Fruit fly (Drosophila melanogaster) whole organism, embryonic: ENCODE data around the gene CSN6.
A peak's percentile ranks its signal among the peaks of the same experiment; 100 is the strongest.

Source experiments
- Aef1 ChIP-seq: fragments of 200-800 bp; sonication (Bioruptor generic); IDR thresholded peaks from 3 replicates; pipeline ENCODE4 v1.3.6; 2022; ENCODE audit warnings: missing biosample characterization, missing genetic modification characterization
- CG1024 ChIP-seq: fragments of 200-800 bp; sonication (Bioruptor generic); IDR thresholded peaks from 2 replicates; pipeline ENCODE4 v1.3.6; 2022; ENCODE audit warnings: missing biosample characterization, missing genetic modification characterization
- CG12104 ChIP-seq: fragments of 200-800 bp; sonication (Bioruptor generic); optimal IDR thresholded peaks from 3 replicates; lab custom pipeline; 2016; ENCODE audit warnings: missing biosample characterization, missing genetic modification characterization
- CG12744 ChIP-seq: fragments of 200-800 bp; sonication (Bioruptor generic); optimal IDR thresholded peaks from 2 replicates; lab custom pipeline; 2016; ENCODE audit warnings: missing biosample characterization, missing genetic modification characterization
- CG12942 ChIP-seq: fragments of 200-800 bp; sonication (Bioruptor generic); optimal IDR thresholded peaks from 3 replicates; lab custom pipeline; 2016; ENCODE audit warnings: missing biosample characterization, missing genetic modification characterization
- CG13287 ChIP-seq: fragments of 200-800 bp; sonication (Bioruptor generic); IDR thresholded peaks from 2 replicates; pipeline ENCODE4 v1.3.6; 2022; ENCODE audit warnings: missing biosample characterization, missing genetic modification characterization; ENCODE audit not compliant: partially characterized antibody
- CG17802 ChIP-seq: fragments of 200-800 bp; sonication (Bioruptor generic); optimal IDR thresholded peaks from 2 replicates; lab custom pipeline; 2018; ENCODE audit warnings: missing biosample characterization, mild to moderate bottlenecking, missing genetic modification characterization, moderate library complexity
- CG2875 ChIP-seq: fragments of 200-800 bp; sonication (Bioruptor generic); optimal IDR thresholded peaks from 2 replicates; lab custom pipeline; 2017; ENCODE audit warnings: missing biosample characterization, mild to moderate bottlenecking, missing genetic modification characterization, missing genetic modification reagents
- CG30020 ChIP-seq: fragments of 200-800 bp; optimal IDR thresholded peaks from 2 replicates; lab custom pipeline; 2019; ENCODE audit warnings: missing biosample characterization, mild to moderate bottlenecking, missing genetic modification characterization, moderate library complexity
- CG31224 ChIP-seq: fragments of 200-800 bp; sonication (Bioruptor generic); IDR thresholded peaks from 2 replicates; pipeline ENCODE4 v1.3.6; 2022; ENCODE audit warnings: missing biosample characterization, missing genetic modification characterization
- CG32532 ChIP-seq: fragments of 200-800 bp; sonication (Bioruptor generic); IDR thresholded peaks from 2 replicates; pipeline ENCODE4 v1.3.6; 2022; ENCODE audit warnings: missing biosample characterization, missing genetic modification characterization
- CG32772 ChIP-seq: fragments of 200-800 bp; sonication (Bioruptor generic); IDR thresholded peaks from 2 replicates; pipeline ENCODE4 v1.3.6; 2022; ENCODE audit warnings: missing biosample characterization, missing genetic modification characterization
- CG4328 ChIP-seq: fragments of 200-800 bp; sonication (Bioruptor generic); optimal IDR thresholded peaks from 3 replicates; lab custom pipeline; 2017; ENCODE audit warnings: missing biosample characterization, missing genetic modification reagents, missing genetic modification characterization
- CG4617 ChIP-seq: fragments of 200-800 bp; sonication (Bioruptor generic); optimal IDR thresholded peaks from 3 replicates; lab custom pipeline; 2016; ENCODE audit warnings: missing biosample characterization, missing genetic modification characterization, borderline replicate concordance
- CG4820 ChIP-seq: fragments of 200-800 bp; sonication (Bioruptor generic); optimal IDR thresholded peaks from 3 replicates; lab custom pipeline; 2016; ENCODE audit warnings: missing biosample characterization, missing genetic modification characterization
- CG6791 ChIP-seq: fragments of 200-800 bp; sonication (Bioruptor generic); IDR thresholded peaks from 3 replicates; pipeline ENCODE4 v1.3.6; 2022; ENCODE audit warnings: missing biosample characterization, missing genetic modification characterization; ENCODE audit not compliant: partially characterized antibody
- CG6813 ChIP-seq: fragments of 200-800 bp; sonication (Bioruptor generic); optimal IDR thresholded peaks from 2 replicates; lab custom pipeline; 2017; ENCODE audit warnings: missing biosample characterization, missing genetic modification characterization, mild to moderate bottlenecking, moderate library complexity, missing genetic modification reagents
- CG6854 ChIP-seq: fragments of 200-800 bp; sonication (Bioruptor generic); optimal IDR thresholded peaks from 3 replicates; lab custom pipeline; 2017; ENCODE audit warnings: missing biosample characterization, mild to moderate bottlenecking, missing genetic modification characterization
- CG7357 ChIP-seq: fragments of 200-800 bp; sonication (Bioruptor generic); IDR thresholded peaks from 3 replicates; pipeline ENCODE4 v1.3.6; 2022; ENCODE audit warnings: missing biosample characterization, missing genetic modification characterization
- Doc3 ChIP-seq: fragments of 200-800 bp; sonication (Bioruptor generic); IDR thresholded peaks from 3 replicates; pipeline ENCODE4 v1.3.6; 2022; ENCODE audit warnings: missing biosample characterization, missing genetic modification characterization; ENCODE audit not compliant: partially characterized antibody
- Dref ChIP-seq: fragments of 200-800 bp; sonication (Bioruptor generic); IDR thresholded peaks from 2 replicates; pipeline ENCODE4 v1.3.6; 2022; ENCODE audit warnings: missing biosample characterization, missing genetic modification characterization
- Ets65A ChIP-seq: fragments of 200-800 bp; sonication (Bioruptor generic); peaks from one replicate; lab custom pipeline; 2016; ENCODE audit warnings: missing biosample characterization, missing genetic modification characterization
- Fer3 ChIP-seq: fragments of 200-800 bp; sonication (Bioruptor generic); optimal IDR thresholded peaks from 2 replicates; lab custom pipeline; 2018; ENCODE audit warnings: missing biosample characterization, mild to moderate bottlenecking, missing genetic modification characterization, moderate library complexity
- Gug ChIP-seq: fragments of 200-800 bp; sonication (Bioruptor generic); IDR thresholded peaks from 4 replicates; pipeline ENCODE4 v1.3.6; 2022; ENCODE audit warnings: missing biosample characterization, missing genetic modification characterization
- Hsf ChIP-seq: fragments of 200-800 bp; sonication (Bioruptor generic); optimal IDR thresholded peaks from 3 replicates; lab custom pipeline; 2016; ENCODE audit warnings: missing biosample characterization, missing genetic modification characterization
- Jarid2 ChIP-seq: fragments of 200-800 bp; sonication (Bioruptor generic); optimal IDR thresholded peaks from 3 replicates; lab custom pipeline; 2017; ENCODE audit warnings: mild to moderate bottlenecking, missing biosample characterization, missing genetic modification reagents, missing genetic modification characterization
- Kr ChIP-seq: fragments of 200-800 bp; sonication (Bioruptor generic); optimal IDR thresholded peaks from 2 replicates; lab custom pipeline; 2017; ENCODE audit warnings: missing biosample characterization, mild to moderate bottlenecking, missing genetic modification characterization
- Sry-δ ChIP-seq: fragments of 200-800 bp; sonication (Bioruptor generic); optimal IDR thresholded peaks from 2 replicates; lab custom pipeline; 2016; ENCODE audit warnings: missing biosample characterization, missing genetic modification characterization
- Vsx1 ChIP-seq: fragments of 200-800 bp; sonication (Bioruptor generic); optimal IDR thresholded peaks from 2 replicates; lab custom pipeline; 2017; ENCODE audit warnings: missing biosample characterization, mild to moderate bottlenecking, missing genetic modification characterization, missing genetic modification reagents
- bab2 ChIP-seq: fragments of 200-800 bp; sonication (Bioruptor generic); optimal IDR thresholded peaks from 2 replicates; lab custom pipeline; 2016; ENCODE audit warnings: missing biosample characterization, missing genetic modification characterization
- bbx ChIP-seq: fragments of 200-800 bp; sonication (Bioruptor generic); IDR thresholded peaks from 2 replicates; pipeline ENCODE4 v1.3.6; 2022; ENCODE audit warnings: missing biosample characterization, missing genetic modification characterization; ENCODE audit not compliant: partially characterized antibody
- bigmax ChIP-seq: fragments of 200-800 bp; sonication (Bioruptor generic); optimal IDR thresholded peaks from 2 replicates; lab custom pipeline; 2018; ENCODE audit warnings: missing biosample characterization, mild to moderate bottlenecking, missing genetic modification characterization
- bowl ChIP-seq: fragments of 200-800 bp; sonication (Bioruptor generic); IDR thresholded peaks from 2 replicates; pipeline ENCODE4 v1.3.6; 2022; ENCODE audit warnings: missing biosample characterization, missing genetic modification characterization
- cas ChIP-seq: fragments of 200-800 bp; sonication (Bioruptor generic); IDR thresholded peaks from 2 replicates; pipeline ENCODE4 v1.3.6; 2022; ENCODE audit warnings: missing biosample characterization, missing genetic modification characterization
- crc ChIP-seq: fragments of 200-800 bp; sonication (Bioruptor generic); optimal IDR thresholded peaks from 2 replicates; lab custom pipeline; 2016; ENCODE audit warnings: missing biosample characterization, missing genetic modification characterization
- disco-r ChIP-seq: fragments of 200-800 bp; sonication (Bioruptor generic); optimal IDR thresholded peaks from 2 replicates; lab custom pipeline; 2016; ENCODE audit warnings: missing biosample characterization, missing genetic modification characterization
- gfzf ChIP-seq: fragments of 200-800 bp; sonication (Bioruptor generic); optimal IDR thresholded peaks from 2 replicates; lab custom pipeline; 2016; ENCODE audit warnings: missing biosample characterization, mild to moderate bottlenecking, missing genetic modification characterization, moderate library complexity
- inv ChIP-seq: fragments of 200-800 bp; sonication (Bioruptor generic); IDR thresholded peaks from 2 replicates; pipeline ENCODE4 v1.3.6; 2022; ENCODE audit warnings: missing biosample characterization, missing genetic modification characterization; ENCODE audit not compliant: partially characterized antibody
- lilli ChIP-seq: fragments of 200-800 bp; sonication (Bioruptor generic); optimal IDR thresholded peaks from 3 replicates; lab custom pipeline; 2016; ENCODE audit warnings: missing biosample characterization, missing genetic modification characterization
- nmo ChIP-seq: fragments of 200-800 bp; sonication (Bioruptor generic); optimal IDR thresholded peaks from 2 replicates; lab custom pipeline; 2018; ENCODE audit warnings: missing biosample characterization, mild to moderate bottlenecking, missing genetic modification characterization, moderate library complexity
- pb ChIP-seq: fragments of 200-800 bp; sonication (Bioruptor generic); optimal IDR thresholded peaks from 3 replicates; lab custom pipeline; 2016; ENCODE audit warnings: missing biosample characterization, missing genetic modification characterization
- pita ChIP-seq: fragments of 200-800 bp; sonication (Bioruptor generic); optimal IDR thresholded peaks from 2 replicates; lab custom pipeline; 2017; ENCODE audit warnings: missing biosample characterization, mild to moderate bottlenecking, missing genetic modification characterization
- repo ChIP-seq: fragments of 200-800 bp; sonication (Bioruptor generic); optimal IDR thresholded peaks from 2 replicates; lab custom pipeline; 2016; ENCODE audit warnings: missing biosample characterization, missing genetic modification characterization
- rib ChIP-seq: fragments of 200-800 bp; sonication (Bioruptor generic); IDR thresholded peaks from 2 replicates; pipeline ENCODE4 v1.3.6; 2022; ENCODE audit warnings: missing biosample characterization, missing genetic modification characterization
- row ChIP-seq: fragments of 200-800 bp; sonication (Bioruptor generic); IDR thresholded peaks from 3 replicates; pipeline ENCODE4 v1.3.6; 2022; ENCODE audit warnings: missing biosample characterization, missing genetic modification characterization
- sens ChIP-seq: fragments of 200-800 bp; sonication (Bioruptor generic); peaks from one replicate; lab custom pipeline; 2016; ENCODE audit warnings: missing biosample characterization, missing genetic modification characterization
- slou ChIP-seq: fragments of 200-800 bp; sonication (Bioruptor generic); optimal IDR thresholded peaks from 3 replicates; lab custom pipeline; 2016; ENCODE audit warnings: missing biosample characterization, missing genetic modification characterization
- slp2 ChIP-seq: fragments of 200-800 bp; sonication (Bioruptor generic); optimal IDR thresholded peaks from 2 replicates; lab custom pipeline; 2016; ENCODE audit warnings: missing biosample characterization, missing genetic modification characterization
- tgo ChIP-seq: fragments of 200-800 bp; sonication (Bioruptor generic); IDR thresholded peaks from 3 replicates; pipeline ENCODE4 v1.3.6; 2022; ENCODE audit warnings: missing biosample characterization, missing genetic modification characterization
- unpg ChIP-seq: fragments of 200-800 bp; sonication (Bioruptor generic); optimal IDR thresholded peaks from 3 replicates; lab custom pipeline; 2018; ENCODE audit warnings: missing biosample characterization, mild to moderate bottlenecking, missing genetic modification characterization, moderate library complexity
- vfl ChIP-seq: fragments of 200-800 bp; sonication (Bioruptor generic); optimal IDR thresholded peaks from 2 replicates; lab custom pipeline; 2016; ENCODE audit warnings: missing biosample characterization, missing genetic modification characterization
- wek ChIP-seq: fragments of 200-800 bp; sonication (Bioruptor generic); optimal IDR thresholded peaks from 3 replicates; lab custom pipeline; 2018; ENCODE audit warnings: missing biosample characterization, mild to moderate bottlenecking, missing genetic modification characterization, moderate library complexity
- yki ChIP-seq: fragments of >200 bp; optimal IDR thresholded peaks from 3 replicates; lab custom pipeline; 2018

Gene CSN6

DNA sequence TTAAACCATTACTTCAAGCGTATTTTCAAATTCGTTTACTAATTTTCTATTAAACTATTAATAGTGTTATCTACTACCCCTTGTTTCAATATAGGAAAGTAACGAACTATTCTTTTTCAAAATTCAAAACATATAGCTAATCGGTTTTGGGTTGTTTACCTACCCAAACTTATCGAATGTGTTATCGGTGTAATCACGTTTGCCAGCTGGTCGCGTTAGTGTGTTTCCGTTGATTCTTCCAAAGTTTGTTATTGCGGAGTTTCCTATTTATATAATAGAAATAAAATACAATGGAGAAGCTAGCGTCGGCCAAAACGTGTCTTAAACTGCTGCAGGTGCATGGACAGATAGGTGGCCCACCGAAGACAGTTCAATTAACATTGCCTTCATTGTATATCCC, 37.7 kb downstream of the CSN6 start, which contains the start of gene mRpL45 (continued):
- no peak for TF ChIP-seq Vsx1
- no peak for TF ChIP-seq slp2
- no peak for TF ChIP-seq lilli (GFP tag; lab: Kevin White, UChicago)
- no peak for TF ChIP-seq slou (GFP tag; lab: Kevin White, UChicago)
- TF ChIP-seq wek (GFP tag; lab: Kevin White, UChicago) = no peak
- no peak for TF ChIP-seq repo (GFP tag; lab: Kevin White, UChicago)
- peak; percentile 55 for TF ChIP-seq bbx (GFP tag; lab: Robert Waterston, UW)
- TF ChIP-seq CG32532 (GFP tag; lab: Robert Waterston, UW) = no peak
- TF ChIP-seq Aef1 (GFP tag; lab: Robert Waterston, UW) = no peak
- no peak for TF ChIP-seq bowl (GFP tag; lab: Robert Waterston, UW)
- no peak for TF ChIP-seq nmo (GFP tag; lab: Kevin White, UChicago)
- no peak for TF ChIP-seq Kr
- TF ChIP-seq Ets65A (GFP tag; lab: Kevin White, UChicago) = no peak
- TF ChIP-seq CG32772 = no peak
- no peak for TF ChIP-seq tgo (GFP tag; lab: Robert Waterston, UW)
- peak; percentile 20 for TF ChIP-seq CG4617
- TF ChIP-seq crc (GFP tag; lab: Kevin White, UChicago) = no peak
- peak; percentile 70 for TF ChIP-seq CG13287 (GFP tag; lab: Robert Waterston, UW)
- TF ChIP-seq CG12104 (GFP tag; lab: Kevin White, UChicago) = no peak
- no peak for TF ChIP-seq CG12744
- peak; percentile 66 for TF ChIP-seq gfzf (GFP tag; lab: Kevin White, UChicago)
- TF ChIP-seq CG6791 (GFP tag; lab: Robert Waterston, UW) = peak; percentile 77
- no peak for TF ChIP-seq Jarid2 (GFP tag; lab: Kevin White, UChicago)
- no peak for TF ChIP-seq CG7357 (GFP tag; lab: Robert Waterston, UW)
- no peak for TF ChIP-seq CG1024 (GFP tag; lab: Robert Waterston, UW)
- TF ChIP-seq vfl = no peak
- TF ChIP-seq bigmax (GFP tag; lab: Kevin White, UChicago) = peak; percentile 9
- TF ChIP-seq CG12942 (GFP tag; lab: Kevin White, UChicago) = no peak
- no peak for TF ChIP-seq Fer3 (tag; lab: Kevin White, UChicago)
- TF ChIP-seq Sry-δ (GFP tag; lab: Kevin White, UChicago) = peak; percentile 17
- TF ChIP-seq bab2 (GFP tag; lab: Kevin White, UChicago) = no peak
- TF ChIP-seq CG4820 (GFP tag; lab: Kevin White, UChicago) = no peak
- TF ChIP-seq inv (GFP tag; lab: Robert Waterston, UW) = peak; percentile 36
- TF ChIP-seq pita (GFP tag; lab: Kevin White, UChicago) = no peak
- no peak for TF ChIP-seq row (GFP tag; lab: Robert Waterston, UW)
- no peak for TF ChIP-seq disco-r (GFP tag; lab: Kevin White, UChicago)
- no peak for TF ChIP-seq Hsf
- no peak for TF ChIP-seq CG17802 (tag; lab: Kevin White, UChicago)
- no peak for TF ChIP-seq Gug
- TF ChIP-seq CG4328 (GFP tag; lab: Kevin White, UChicago) = no peak
- no peak for TF ChIP-seq CG31224 (GFP tag; lab: Robert Waterston, UW)
- 0 out of 3 replicates have a peak, but pooled peaks have one; percentile 11 for TF ChIP-seq Doc3 (GFP tag; lab: Robert Waterston, UW)
- TF ChIP-seq unpg (GFP tag; lab: Kevin White, UChicago) = no peak
- no peak for TF ChIP-seq CG6854 (GFP tag; lab: Kevin White, UChicago)
- TF ChIP-seq rib = no peak
- no peak for TF ChIP-seq CG6813 (GFP tag; lab: Kevin White, UChicago)
- TF ChIP-seq CG2875 (GFP tag; lab: Kevin White, UChicago) = no peak
- TF ChIP-seq CG30020 (tag; lab: Kevin White, UChicago) = no peak
- TF ChIP-seq pb (GFP tag; lab: Kevin White, UChicago) = no peak
- peak; percentile 84 for TF ChIP-seq Dref (GFP tag; lab: Robert Waterston, UW)
- no peak for TF ChIP-seq yki (lab: Kevin White, UChicago)
- no peak for TF ChIP-seq cas (GFP tag; lab: Robert Waterston, UW)
- TF ChIP-seq sens = peak; percentile 47
